Worm (Caenorhabditis elegans) whole organism, L4 larva: ENCODE measurements around the gene Y55B1BR.8.

Source experiments
- ama-1 ChIP-seq: fragments of 150-350 bp; optimal IDR thresholded peaks from 2 replicates; lab custom pipeline; 2014; ENCODE audit warnings: inconsistent platforms, mixed read lengths
- lin-39 ChIP-seq: fragments of 150-350 bp; optimal IDR thresholded peaks from 2 replicates; lab custom pipeline; 2014; ENCODE audit warnings: missing biosample characterization, missing genetic modification reagents, missing genetic modification characterization

ce11 chrIII:418649-419048 lies 25.6 kb upstream of the Y55B1BR.8 start, which contains the start of gene stim-1:
- no peak for TF ChIP-seq ama-1 (lab: Kevin White, UChicago)
- no peak for TF ChIP-seq lin-39 (tag; lab: Kevin White, UChicago)
